Fruit fly (Drosophila melanogaster) whole organism, prepupa: ENCODE measurements around the gene CG5958.
A peak's percentile ranks its signal among the peaks of the same experiment; 100 is the strongest.

Experiments
- Blimp-1 ChIP-seq: fragments of 200-800 bp; sonication (Bioruptor generic); optimal IDR thresholded peaks from 3 replicates; lab custom pipeline; 2017; ENCODE audit warnings: missing biosample characterization, missing genetic modification characterization, mild to moderate bottlenecking, moderate library complexity, missing genetic modification reagents
- CG10631 ChIP-seq: fragments of 200-800 bp; sonication (Bioruptor generic); optimal IDR thresholded peaks from 2 replicates; lab custom pipeline; 2016; ENCODE audit warnings: missing biosample characterization, missing genetic modification characterization
- CG10669 ChIP-seq: fragments of 200-800 bp; sonication (Bioruptor generic); optimal IDR thresholded peaks from 3 replicates; lab custom pipeline; 2018; ENCODE audit warnings: missing biosample characterization, mild to moderate bottlenecking, missing genetic modification characterization, moderate library complexity
- CG11294 ChIP-seq: fragments of 200-800 bp; sonication (Bioruptor generic); IDR thresholded peaks from 2 replicates; pipeline ENCODE4 v1.3.6; 2022; ENCODE audit warnings: missing biosample characterization, missing genetic modification characterization
- CG11902 ChIP-seq: fragments of 200-800 bp; sonication (Bioruptor generic); optimal IDR thresholded peaks from 3 replicates; lab custom pipeline; 2016; ENCODE audit warnings: missing biosample characterization, missing genetic modification characterization
- CG1621 ChIP-seq: fragments of 200-800 bp; sonication (Bioruptor generic); optimal IDR thresholded peaks from 3 replicates; lab custom pipeline; 2018; ENCODE audit warnings: missing biosample characterization, mild to moderate bottlenecking, missing genetic modification characterization
- CG3032 ChIP-seq: fragments of 200-800 bp; optimal IDR thresholded peaks from 2 replicates; lab custom pipeline; 2019; ENCODE audit warnings: missing biosample characterization, mild to moderate bottlenecking, missing genetic modification characterization, moderate library complexity
- CG31627 ChIP-seq: fragments of 200-800 bp; sonication (Bioruptor generic); optimal IDR thresholded peaks from 3 replicates; lab custom pipeline; 2016; ENCODE audit warnings: missing biosample characterization, missing genetic modification characterization
- CG32006 ChIP-seq: fragments of 200-800 bp; sonication (Bioruptor generic); optimal IDR thresholded peaks from 3 replicates; lab custom pipeline; 2017; ENCODE audit warnings: missing biosample characterization, mild to moderate bottlenecking, missing genetic modification characterization
- CG34406 ChIP-seq: fragments of 200-800 bp; sonication (Bioruptor generic); optimal IDR thresholded peaks from 3 replicates; lab custom pipeline; 2016; ENCODE audit warnings: missing biosample characterization, missing genetic modification characterization
- CG3919 ChIP-seq: fragments of 200-800 bp; sonication (Bioruptor generic); optimal IDR thresholded peaks from 3 replicates; lab custom pipeline; 2016; ENCODE audit warnings: missing biosample characterization, missing genetic modification characterization
- CG6276 ChIP-seq: fragments of 200-800 bp; sonication (Bioruptor generic); optimal IDR thresholded peaks from 2 replicates; lab custom pipeline; 2017; ENCODE audit warnings: missing biosample characterization, mild to moderate bottlenecking, missing genetic modification characterization
- CG6792 ChIP-seq: fragments of 200-800 bp; sonication (Bioruptor generic); optimal IDR thresholded peaks from 3 replicates; lab custom pipeline; 2016; ENCODE audit warnings: missing biosample characterization, missing genetic modification characterization
- CG6808 ChIP-seq: fragments of 200-800 bp; sonication (Bioruptor generic); optimal IDR thresholded peaks from 3 replicates; lab custom pipeline; 2017; ENCODE audit warnings: missing biosample characterization, missing genetic modification characterization, mild to moderate bottlenecking, moderate library complexity, missing genetic modification reagents
- CG7368 ChIP-seq: fragments of 200-800 bp; sonication (Bioruptor generic); optimal IDR thresholded peaks from 3 replicates; lab custom pipeline; 2016; ENCODE audit warnings: missing biosample characterization, missing genetic modification characterization
- CG8119 ChIP-seq: fragments of 200-800 bp; sonication (Bioruptor generic); IDR thresholded peaks from 3 replicates; pipeline ENCODE4 v1.3.6; 2022; ENCODE audit warnings: missing biosample characterization, missing genetic modification characterization
- CG8632 ChIP-seq: fragments of 200-800 bp; sonication (Bioruptor generic); optimal IDR thresholded peaks from 3 replicates; lab custom pipeline; 2016; ENCODE audit warnings: missing biosample characterization, missing genetic modification characterization
- CG9139 ChIP-seq: fragments of 200-800 bp; sonication (Bioruptor generic); optimal IDR thresholded peaks from 3 replicates; lab custom pipeline; 2017; ENCODE audit warnings: missing biosample characterization, mild to moderate bottlenecking, missing genetic modification characterization
- Eip78C ChIP-seq: fragments of 200-800 bp; sonication (Bioruptor generic); peaks from one replicate; lab custom pipeline; 2016; ENCODE audit warnings: missing biosample characterization, missing genetic modification characterization
- Eip93F ChIP-seq: fragments of 200-800 bp; sonication (Bioruptor generic); optimal IDR thresholded peaks from 2 replicates; lab custom pipeline; 2016; ENCODE audit warnings: missing biosample characterization, mild to moderate bottlenecking, missing genetic modification characterization
- Ets96B ChIP-seq: fragments of 200-800 bp; optimal IDR thresholded peaks from 2 replicates; lab custom pipeline; 2019; ENCODE audit warnings: missing biosample characterization, mild to moderate bottlenecking, missing genetic modification characterization, moderate library complexity
- Gug ChIP-seq: fragments of 200-800 bp; sonication (Bioruptor generic); IDR thresholded peaks from 2 replicates; pipeline ENCODE4 v1.3.6; 2022; ENCODE audit warnings: missing biosample characterization, missing genetic modification characterization
- Hr38 ChIP-seq: sonication (Bioruptor generic); optimal IDR thresholded peaks from 2 replicates; lab custom pipeline; 2016; ENCODE audit warnings: missing biosample characterization, missing genetic modification characterization
- Hr39 ChIP-seq: fragments of 200-800 bp; sonication (Bioruptor generic); optimal IDR thresholded peaks from 2 replicates; lab custom pipeline; 2016; ENCODE audit warnings: missing biosample characterization, missing genetic modification characterization
- Hr4 ChIP-seq: fragments of 200-800 bp; sonication (Bioruptor generic); optimal IDR thresholded peaks from 3 replicates; lab custom pipeline; 2016; ENCODE audit warnings: missing biosample characterization, missing genetic modification characterization
- Lpt ChIP-seq: fragments of 200-800 bp; sonication (Bioruptor generic); optimal IDR thresholded peaks from 3 replicates; lab custom pipeline; 2016; ENCODE audit warnings: missing biosample characterization, missing genetic modification characterization
- Met ChIP-seq: fragments of 200-800 bp; sonication (Bioruptor generic); optimal IDR thresholded peaks from 3 replicates; lab custom pipeline; 2016; ENCODE audit warnings: missing biosample characterization, missing genetic modification characterization
- Smox ChIP-seq: fragments of 200-800 bp; sonication (Bioruptor generic); optimal IDR thresholded peaks from 3 replicates; lab custom pipeline; 2016; ENCODE audit warnings: missing biosample characterization, missing genetic modification characterization
- Sox102F ChIP-seq: fragments of 200-800 bp; sonication (Bioruptor generic); optimal IDR thresholded peaks from 2 replicates; lab custom pipeline; 2016; ENCODE audit warnings: missing biosample characterization, mild to moderate bottlenecking, missing genetic modification characterization
- Sox14 ChIP-seq: fragments of 200-800 bp; sonication (Bioruptor generic); optimal IDR thresholded peaks from 3 replicates; lab custom pipeline; 2016; ENCODE audit warnings: missing biosample characterization, missing genetic modification characterization
- acj6 ChIP-seq: fragments of 200-800 bp; sonication (Bioruptor generic); optimal IDR thresholded peaks from 3 replicates; lab custom pipeline; 2016; ENCODE audit warnings: missing biosample characterization, missing genetic modification characterization
- cyc ChIP-seq: fragments of 200-800 bp; sonication (Bioruptor generic); optimal IDR thresholded peaks from 3 replicates; lab custom pipeline; 2016; ENCODE audit warnings: missing biosample characterization, missing genetic modification characterization
- dac ChIP-seq: fragments of 200-800 bp; sonication (Bioruptor generic); optimal IDR thresholded peaks from 2 replicates; lab custom pipeline; 2017; ENCODE audit warnings: missing biosample characterization, mild to moderate bottlenecking, missing genetic modification characterization
- eg ChIP-seq: fragments of 200-800 bp; sonication (Bioruptor generic); IDR thresholded peaks from 3 replicates; pipeline ENCODE4 v1.3.6; 2022; ENCODE audit warnings: missing biosample characterization, missing genetic modification characterization
- esn ChIP-seq: fragments of 200-800 bp; sonication (Bioruptor generic); optimal IDR thresholded peaks from 2 replicates; lab custom pipeline; 2016; ENCODE audit warnings: missing biosample characterization, mild to moderate bottlenecking, missing genetic modification characterization, moderate library complexity
- fd59A ChIP-seq: fragments of 200-800 bp; sonication (Bioruptor generic); optimal IDR thresholded peaks from 2 replicates; lab custom pipeline; 2017; ENCODE audit warnings: missing biosample characterization, mild to moderate bottlenecking, missing genetic modification characterization, missing genetic modification reagents
- fkh ChIP-seq: fragments of 200-800 bp; sonication (Bioruptor generic); optimal IDR thresholded peaks from 3 replicates; lab custom pipeline; 2017; ENCODE audit warnings: missing biosample characterization, mild to moderate bottlenecking, missing genetic modification characterization, moderate library complexity
- lz ChIP-seq: fragments of 200-800 bp; sonication (Bioruptor generic); optimal IDR thresholded peaks from 3 replicates; lab custom pipeline; 2016; ENCODE audit warnings: missing biosample characterization, missing genetic modification characterization
- net ChIP-seq: fragments of 200-800 bp; sonication (Bioruptor generic); optimal IDR thresholded peaks from 3 replicates; lab custom pipeline; 2016; ENCODE audit warnings: missing biosample characterization, missing genetic modification characterization
- salr ChIP-seq, 2 experiments: fragments of 200-800 bp; sonication (Bioruptor generic); optimal IDR thresholded peaks; 3 replicates each; lab custom pipeline; 2016 to 2018; ENCODE audit warnings: missing biosample characterization in 2 of 2, missing genetic modification characterization in 2 of 2, mild to moderate bottlenecking in 1 of 2
- ss ChIP-seq, 2 experiments: fragments of 200-800 bp; sonication (Bioruptor generic); optimal IDR thresholded peaks; 2 replicates in 1 of 2; 3 replicates in 1 of 2; lab custom pipeline; 2017 to 2018; ENCODE audit warnings: mild to moderate bottlenecking in 2 of 2, missing biosample characterization in 2 of 2, missing genetic modification characterization in 2 of 2, moderate library complexity in 1 of 2
- svp ChIP-seq: fragments of 200-800 bp; sonication (Bioruptor generic); peaks from one replicate; lab custom pipeline; 2016; ENCODE audit warnings: missing biosample characterization, missing genetic modification characterization
- topi ChIP-seq: fragments of 200-800 bp; sonication (Bioruptor generic); optimal IDR thresholded peaks from 3 replicates; lab custom pipeline; 2016; ENCODE audit warnings: missing biosample characterization, missing genetic modification characterization
- vri ChIP-seq: fragments of 200-800 bp; sonication (Bioruptor generic); optimal IDR thresholded peaks from 3 replicates; lab custom pipeline; 2016; ENCODE audit warnings: missing biosample characterization, mild to moderate bottlenecking, missing genetic modification characterization

Gene CG5958

dm6 chr2L:7418148-7418988 lies 14.9 kb downstream of the CG5958 start (continued):
- TF ChIP-seq Ets96B (tag; lab: Kevin White, UChicago) (peak; percentile 85), esn (GFP tag; lab: Kevin White, UChicago) (peak; percentile 91), CG11294 (GFP tag; lab: Robert Waterston, UW) (0 out of 2 replicates have a peak, but pooled peaks have one; percentile 48), CG10631 (GFP tag; lab: Kevin White, UChicago) (peak; percentile 87), CG10669 (GFP tag; lab: Kevin White, UChicago) (peak; percentile 72), CG3919 (peak; percentile 75), Hr39 (GFP tag; lab: Kevin White, UChicago) (peak; percentile 66), Hr4 (GFP tag; lab: Kevin White, UChicago) (peak; percentile 78), CG8632 (GFP tag; lab: Kevin White, UChicago) (peak; percentile 86), ss (GFP tag; optimal IDR thresholded peaks at IDR 0.05; lab: Kevin White, UChicago) (peak; percentile 49 to 81), CG1621 (tag; lab: Kevin White, UChicago) (peak; percentile 70), CG7368 (GFP tag; lab: Kevin White, UChicago) (peak; percentile 65), Blimp-1 (GFP tag; lab: Kevin White, UChicago) (peak; percentile 72), Hr38 (GFP tag; lab: Kevin White, UChicago) (no peak), salr (GFP tag; optimal IDR thresholded peaks at IDR 0.05; lab: Kevin White, UChicago) (peak; percentile 42 to 74), vri (GFP tag; lab: Kevin White, UChicago) (peak; percentile 58), Gug (GFP tag; lab: Robert Waterston, UW) (peak; percentile 38), Sox102F (peak; percentile 80), CG11902 (GFP tag; lab: Kevin White, UChicago) (peak; percentile 42), CG9139 (GFP tag; lab: Kevin White, UChicago) (peak; percentile 45), CG34406 (peak; percentile 81), cyc (GFP tag; lab: Kevin White, UChicago) (peak; percentile 75), CG6792 (GFP tag; lab: Kevin White, UChicago) (peak; percentile 82), svp (GFP tag; lab: Kevin White, UChicago) (peak; percentile 98), fd59A (GFP tag; lab: Kevin White, UChicago) (peak; percentile 68), net (GFP tag; lab: Kevin White, UChicago) (peak; percentile 67), Smox (GFP tag; lab: Kevin White, UChicago) (peak; percentile 80), CG8119 (GFP tag; lab: Robert Waterston, UW) (peak; percentile 85), CG6276 (GFP tag; lab: Kevin White, UChicago) (peak; percentile 68), fkh (GFP tag; lab: Kevin White, UChicago) (peak; percentile 70)

- no peak for TF ChIP-seq CG6808
- peak; percentile 55 for TF ChIP-seq Eip93F
- TF ChIP-seq fkh (GFP tag; lab: Kevin White, UChicago) = peak; percentile 50
- peak; percentile 17 for TF ChIP-seq cyc (GFP tag; lab: Kevin White, UChicago)
- TF ChIP-seq Sox102F = no peak
- no peak for TF ChIP-seq dac (GFP tag; lab: Kevin White, UChicago)
- TF ChIP-seq Met (GFP tag; lab: Kevin White, UChicago) = no peak
- TF ChIP-seq Sox14 (GFP tag; lab: Kevin White, UChicago) = peak; percentile 60
- no peak for TF ChIP-seq Lpt
- no peak for TF ChIP-seq svp (GFP tag; lab: Kevin White, UChicago)
- no peak for TF ChIP-seq eg (GFP tag; lab: Robert Waterston, UW)
- no peak for TF ChIP-seq salr (GFP tag; optimal IDR thresholded peaks at IDR 0.05; lab: Kevin White, UChicago)
- peak; percentile 34 for TF ChIP-seq topi (GFP tag; lab: Kevin White, UChicago)
- TF ChIP-seq lz (GFP tag; lab: Kevin White, UChicago) = peak; percentile 47
- no peak for TF ChIP-seq CG3919
- peak; percentile 47 for TF ChIP-seq CG3032 (tag; lab: Kevin White, UChicago)
- no peak for TF ChIP-seq net (GFP tag; lab: Kevin White, UChicago)
- TF ChIP-seq vri (GFP tag; lab: Kevin White, UChicago) = no peak
- no peak for TF ChIP-seq Ets96B (tag; lab: Kevin White, UChicago)
- peak; percentile 63 for TF ChIP-seq esn (GFP tag; lab: Kevin White, UChicago)
- TF ChIP-seq CG32006 (GFP tag; lab: Kevin White, UChicago) = no peak
- TF ChIP-seq Eip78C (GFP tag; lab: Kevin White, UChicago) = peak; percentile 67
- no peak for TF ChIP-seq CG8632 (GFP tag; lab: Kevin White, UChicago)
- TF ChIP-seq acj6 (GFP tag; lab: Kevin White, UChicago) = no peak
- peak; percentile 54 for TF ChIP-seq CG31627 (GFP tag; lab: Kevin White, UChicago)
These were observed 21.2 kb downstream of the CG5958 start, which contains the start of gene chm for dm6 chr2L:7411947-7412621. Gene chm (plus strand): TSS chr2L:7412417.
